Fruit fly (Drosophila melanogaster) S2 (cell line): ENCODE results near the gene Ldsdh1.

ENCODE experiments used
- CG8478 ChIP-seq: fragments of >200 bp; optimal IDR thresholded peaks from 2 replicates; lab custom pipeline; 2018
- CTCF ChIP-seq, 2 experiments: fragments of >200 bp; optimal IDR thresholded peaks; 2 replicates each; lab custom pipeline; 2018

DNA sequence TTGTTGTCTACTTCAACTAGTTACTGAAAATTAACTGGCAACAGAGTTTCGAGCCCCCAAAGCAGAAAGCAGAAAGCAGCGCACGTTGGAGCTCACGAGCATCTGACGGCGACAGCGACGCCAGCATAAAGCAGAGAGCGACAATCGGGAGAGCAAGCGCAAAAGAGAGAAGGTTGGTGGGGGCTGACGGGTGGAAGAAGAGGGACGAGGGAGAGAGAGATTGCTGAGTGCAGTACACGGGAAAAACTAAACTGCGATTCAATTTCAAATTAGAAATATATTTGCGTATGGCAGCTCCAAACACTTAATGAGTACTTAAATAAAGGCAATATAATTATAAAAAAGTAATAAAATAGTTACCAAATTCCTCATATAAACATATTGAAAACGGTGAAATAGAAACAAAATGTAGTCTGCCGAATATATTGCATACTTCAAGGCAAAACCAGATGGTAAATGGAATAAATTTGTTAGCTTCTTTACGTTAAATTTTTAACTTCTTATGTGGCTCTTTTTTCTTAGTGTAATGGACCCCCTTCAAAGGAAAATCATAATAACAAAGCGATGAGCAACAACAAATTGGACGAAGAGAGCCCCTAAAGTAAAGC lies 10.8 kb upstream of the Ldsdh1 start:
- no peak for TF ChIP-seq CTCF (optimal IDR thresholded peaks at IDR 0.05; lab: Kevin White, UChicago)
- TF ChIP-seq CG8478 (lab: Kevin White, UChicago) = no peak
